Worm (Caenorhabditis elegans): ENCODE data around the gene srsx-8.

ce11 chrV:1505995-1506394 is 46.9 kb downstream of the srsx-8 start, which contains the start of gene sru-28:
- TF ChIP-seq daf-8 (GFP tag; IDR thresholded peaks at IDR 0.05), result no peak
- TF ChIP-seq ceh-28 (tag; optimal IDR thresholded peaks at IDR 0.05), result no peak
- no peak for TF ChIP-seq unc-62 (GFP tag; optimal IDR thresholded peaks at IDR 0.05 in 1 of 2)
- no peak for TF ChIP-seq unc-62 (tag; optimal IDR thresholded peaks at IDR 0.05)
- no peak for TF ChIP-seq F37D6.2 (tag; optimal IDR thresholded peaks at IDR 0.05)
